Fruit fly (Drosophila melanogaster) whole organism, adult: ENCODE data around the gene CG33939.

Experiments
- CG11617 ChIP-seq: fragments of 200-800 bp; sonication (Bioruptor generic); optimal IDR thresholded peaks from 2 replicates; lab custom pipeline; 2017; ENCODE audit warnings: mild to moderate bottlenecking, missing biosample characterization, missing genetic modification reagents, missing genetic modification characterization
- CG12768 ChIP-seq: fragments of 200-800 bp; sonication (Bioruptor generic); optimal IDR thresholded peaks from 2 replicates; lab custom pipeline; 2017; ENCODE audit warnings: missing biosample characterization, missing genetic modification characterization, mild to moderate bottlenecking, moderate library complexity, missing genetic modification reagents
- CG14711 ChIP-seq: fragments of 200-800 bp; sonication (Bioruptor generic); optimal IDR thresholded peaks from 2 replicates; lab custom pipeline; 2018; ENCODE audit warnings: missing biosample characterization, mild to moderate bottlenecking, missing genetic modification characterization, moderate library complexity
- CG1620 ChIP-seq: fragments of 200-800 bp; sonication (Bioruptor generic); optimal IDR thresholded peaks from 2 replicates; lab custom pipeline; 2016; ENCODE audit warnings: missing biosample characterization, missing genetic modification characterization
- CG33017 ChIP-seq: fragments of 200-800 bp; sonication (Bioruptor generic); optimal IDR thresholded peaks from 2 replicates; lab custom pipeline; 2018; ENCODE audit warnings: missing biosample characterization, mild to moderate bottlenecking, missing genetic modification characterization, moderate library complexity
- CG5204 ChIP-seq: fragments of 200-800 bp; sonication (Bioruptor generic); optimal IDR thresholded peaks from 2 replicates; lab custom pipeline; 2016; ENCODE audit warnings: missing biosample characterization, missing genetic modification characterization
- CG7045 ChIP-seq: fragments of 200-800 bp; sonication (Bioruptor generic); optimal IDR thresholded peaks from 2 replicates; lab custom pipeline; 2017; ENCODE audit warnings: missing biosample characterization, mild to moderate bottlenecking, missing genetic modification characterization
- CG7101 ChIP-seq: fragments of 200-800 bp; sonication (Bioruptor generic); optimal IDR thresholded peaks from 2 replicates; lab custom pipeline; 2018; ENCODE audit warnings: missing biosample characterization, mild to moderate bottlenecking, missing genetic modification characterization, moderate library complexity
- Clk ChIP-seq: fragments of 200-800 bp; sonication (Bioruptor generic); optimal IDR thresholded peaks from 2 replicates; lab custom pipeline; 2017; ENCODE audit warnings: missing biosample characterization, missing genetic modification characterization
- Crg-1 ChIP-seq: fragments of 200-800 bp; sonication (Bioruptor generic); optimal IDR thresholded peaks from 2 replicates; lab custom pipeline; 2016; ENCODE audit warnings: missing biosample characterization, missing genetic modification characterization
- Hr96 ChIP-seq: fragments of 200-800 bp; sonication (Bioruptor generic); optimal IDR thresholded peaks from 2 replicates; lab custom pipeline; 2016; ENCODE audit warnings: missing biosample characterization, missing genetic modification characterization
- Mnt ChIP-seq: fragments of 200-800 bp; sonication (Bioruptor generic); optimal IDR thresholded peaks from 2 replicates; lab custom pipeline; 2016; ENCODE audit warnings: missing biosample characterization, mild to moderate bottlenecking, missing genetic modification characterization
- bab1 ChIP-seq: fragments of 200-800 bp; sonication (Bioruptor generic); optimal IDR thresholded peaks from 3 replicates; lab custom pipeline; 2019; ENCODE audit warnings: missing biosample characterization, mild to moderate bottlenecking, missing genetic modification characterization, moderate library complexity
- cic ChIP-seq: fragments of 200-800 bp; sonication (Bioruptor generic); optimal IDR thresholded peaks from 2 replicates; lab custom pipeline; 2017; ENCODE audit warnings: missing biosample characterization, mild to moderate bottlenecking, missing genetic modification characterization, moderate library complexity
- cnc ChIP-seq, 2 experiments: fragments of >200 bp; optimal IDR thresholded peaks; 2 replicates each; lab custom pipeline; 2017
- kay ChIP-seq: fragments of 200-800 bp; sonication (Bioruptor generic); peaks from one replicate; lab custom pipeline; 2016; ENCODE audit warnings: missing biosample characterization, missing genetic modification characterization, borderline replicate concordance
- ovo ChIP-seq: fragments of 200-800 bp; sonication (Bioruptor generic); optimal IDR thresholded peaks from 2 replicates; lab custom pipeline; 2016; ENCODE audit warnings: missing biosample characterization, missing genetic modification characterization
- pad ChIP-seq: fragments of 200-800 bp; sonication (Bioruptor generic); optimal IDR thresholded peaks from 3 replicates; lab custom pipeline; 2017; ENCODE audit warnings: missing biosample characterization, missing genetic modification characterization, mild to moderate bottlenecking, moderate library complexity, missing genetic modification reagents
- tj ChIP-seq: fragments of 200-800 bp; sonication (Bioruptor generic); optimal IDR thresholded peaks from 3 replicates; lab custom pipeline; 2017; ENCODE audit warnings: missing biosample characterization, mild to moderate bottlenecking, missing genetic modification characterization, moderate library complexity
- toe ChIP-seq: fragments of 200-800 bp; sonication (Bioruptor generic); optimal IDR thresholded peaks from 2 replicates; lab custom pipeline; 2016; ENCODE audit warnings: missing biosample characterization, missing genetic modification characterization

The CG33939 gene

dm6 chrX:19158519-19159289 lies 16.0 kb downstream of the CG33939 start:
- TF ChIP-seq CG14711 (tag; lab: Kevin White, UChicago): no peak
- TF ChIP-seq cnc (optimal IDR thresholded peaks at IDR 0.05; lab: Kevin White, UChicago): no peak
- TF ChIP-seq CG1620: no peak
- TF ChIP-seq kay (GFP tag; lab: Kevin White, UChicago): no peak
- TF ChIP-seq CG11617: no peak
- TF ChIP-seq cic (GFP tag; lab: Kevin White, UChicago): no peak
- TF ChIP-seq CG7101 (tag; lab: Kevin White, UChicago): no peak
- no peak for TF ChIP-seq CG12768 (GFP tag; lab: Kevin White, UChicago)
- no peak for TF ChIP-seq Crg-1 (GFP tag; lab: Kevin White, UChicago)
- no peak for TF ChIP-seq ovo (GFP tag; lab: Kevin White, UChicago)
- TF ChIP-seq tj (GFP tag; lab: Kevin White, UChicago): no peak
- no peak for TF ChIP-seq Clk (GFP tag; lab: Kevin White, UChicago)
- TF ChIP-seq toe: no peak
- no peak for TF ChIP-seq Mnt (GFP tag; lab: Kevin White, UChicago)

DNA sequence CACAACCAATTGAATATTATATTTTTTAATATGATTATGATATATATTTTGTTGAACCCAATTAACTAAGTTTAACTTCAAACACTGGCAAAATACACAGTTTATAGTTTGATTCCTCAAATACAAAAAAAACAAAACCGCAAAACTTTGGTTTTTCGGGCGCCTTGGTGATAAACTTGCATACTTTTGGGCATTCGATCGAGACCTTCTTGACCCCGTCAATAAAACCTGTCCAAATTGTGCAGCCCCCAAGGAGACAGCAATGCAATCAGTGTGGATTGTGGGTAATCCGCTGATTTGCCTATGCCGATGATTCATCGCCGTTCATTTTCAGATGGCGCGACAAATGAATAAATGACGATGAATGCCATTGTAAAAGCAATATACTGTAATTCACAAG lies 17.2 kb downstream of the CG33939 start:
- TF ChIP-seq pad (GFP tag; lab: Kevin White, UChicago) (no peak), CG11617 (no peak), toe (no peak), cnc (optimal IDR thresholded peaks at IDR 0.05; lab: Kevin White, UChicago) (no peak), tj (GFP tag; lab: Kevin White, UChicago) (no peak), CG12768 (GFP tag; lab: Kevin White, UChicago) (no peak), CG5204 (GFP tag; lab: Kevin White, UChicago) (no peak), CG14711 (tag; lab: Kevin White, UChicago) (no peak), Clk (GFP tag; lab: Kevin White, UChicago) (no peak), Hr96 (GFP tag; lab: Kevin White, UChicago) (no peak), ovo (GFP tag; lab: Kevin White, UChicago) (no peak), bab1 (GFP tag; lab: Kevin White, UChicago) (no peak), kay (GFP tag; lab: Kevin White, UChicago) (no peak), cic (GFP tag; lab: Kevin White, UChicago) (no peak)

- no peak for TF ChIP-seq cic (GFP tag; lab: Kevin White, UChicago)
- peak; percentile 35 for TF ChIP-seq CG14711 (tag; lab: Kevin White, UChicago)
- TF ChIP-seq CG5204 (GFP tag; lab: Kevin White, UChicago): peak; percentile 18
- TF ChIP-seq toe: no peak
- TF ChIP-seq CG7101 (tag; lab: Kevin White, UChicago): peak; percentile 8
- no peak for TF ChIP-seq pad (GFP tag; lab: Kevin White, UChicago)
- TF ChIP-seq CG12768 (GFP tag; lab: Kevin White, UChicago): no peak
- peak; percentile 13 for TF ChIP-seq CG7045 (GFP tag; lab: Kevin White, UChicago)
These were observed 18.7 kb downstream of the CG33939 start for dm6 chrX:19155922-19156437.

dm6 chrX:19154998-19155397 lies 19.7 kb downstream of the CG33939 start:
- no peak for TF ChIP-seq cnc (optimal IDR thresholded peaks at IDR 0.05; lab: Kevin White, UChicago)
- TF ChIP-seq CG7101 (tag; lab: Kevin White, UChicago): peak; percentile 82
- peak; percentile 37 for TF ChIP-seq tj (GFP tag; lab: Kevin White, UChicago)
- TF ChIP-seq CG5204 (GFP tag; lab: Kevin White, UChicago): peak; percentile 53
- no peak for TF ChIP-seq CG1620
- peak; percentile 47 for TF ChIP-seq cic (GFP tag; lab: Kevin White, UChicago)
- TF ChIP-seq CG12768 (GFP tag; lab: Kevin White, UChicago): peak; percentile 72
- TF ChIP-seq Crg-1 (GFP tag; lab: Kevin White, UChicago): peak; percentile 58
- no peak for TF ChIP-seq toe
- peak; percentile 54 for TF ChIP-seq CG11617
- peak; percentile 83 for TF ChIP-seq CG14711 (tag; lab: Kevin White, UChicago)
- peak; percentile 55 for TF ChIP-seq pad (GFP tag; lab: Kevin White, UChicago)
- no peak for TF ChIP-seq kay (GFP tag; lab: Kevin White, UChicago)
- TF ChIP-seq Hr96 (GFP tag; lab: Kevin White, UChicago): peak; percentile 46
- TF ChIP-seq CG7045 (GFP tag; lab: Kevin White, UChicago): peak; percentile 67
- peak; percentile 35 for TF ChIP-seq Mnt (GFP tag; lab: Kevin White, UChicago)
- peak; percentile 82 for TF ChIP-seq bab1 (GFP tag; lab: Kevin White, UChicago)
- peak; percentile 81 for TF ChIP-seq CG33017 (tag; lab: Kevin White, UChicago)
- no peak for TF ChIP-seq ovo (GFP tag; lab: Kevin White, UChicago)
- TF ChIP-seq Clk (GFP tag; lab: Kevin White, UChicago): peak; percentile 22

dm6 chrX:19154249-19154648 lies 20.5 kb downstream of the CG33939 start:
- TF ChIP-seq cic (GFP tag; lab: Kevin White, UChicago): no peak
- no peak for TF ChIP-seq cnc (optimal IDR thresholded peaks at IDR 0.05; lab: Kevin White, UChicago)
- no peak for TF ChIP-seq CG7101 (tag; lab: Kevin White, UChicago)
- TF ChIP-seq CG14711 (tag; lab: Kevin White, UChicago): no peak
- TF ChIP-seq Mnt (GFP tag; lab: Kevin White, UChicago): no peak
- no peak for TF ChIP-seq CG7045 (GFP tag; lab: Kevin White, UChicago)
- TF ChIP-seq CG11617: no peak
- TF ChIP-seq CG5204 (GFP tag; lab: Kevin White, UChicago): no peak
- TF ChIP-seq ovo (GFP tag; lab: Kevin White, UChicago): no peak
- no peak for TF ChIP-seq Clk (GFP tag; lab: Kevin White, UChicago)
- no peak for TF ChIP-seq CG12768 (GFP tag; lab: Kevin White, UChicago)
- no peak for TF ChIP-seq pad (GFP tag; lab: Kevin White, UChicago)
- TF ChIP-seq CG1620: no peak
- TF ChIP-seq Hr96 (GFP tag; lab: Kevin White, UChicago): no peak
- TF ChIP-seq CG33017 (tag; lab: Kevin White, UChicago): no peak
